Worm (Caenorhabditis elegans): ENCODE results near the gene ins-39.

Gene ins-39

DNA sequence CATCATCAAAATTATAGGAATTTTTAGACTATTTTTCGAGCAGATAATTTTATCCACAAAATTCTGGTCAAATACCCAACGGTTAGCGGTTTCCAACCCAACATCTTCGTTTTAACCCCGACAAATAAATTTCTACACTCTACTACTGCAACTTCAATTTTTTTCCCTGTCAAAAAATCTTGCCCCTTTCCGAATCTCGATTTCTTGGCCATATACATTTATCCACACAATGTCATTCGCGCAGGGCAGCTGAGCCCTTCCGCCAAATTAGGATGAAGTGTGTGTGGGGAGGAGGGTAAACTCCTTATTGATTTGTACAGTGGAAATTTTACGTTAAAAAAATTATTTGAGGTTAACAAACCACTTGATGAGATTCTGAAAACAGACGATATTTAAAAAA is 597 bp upstream of the ins-39 start (continued):
- TF ChIP-seq efl-3 (GFP tag; optimal IDR thresholded peaks at IDR 0.05) = peak; percentile 82
- peak; percentile 84 for TF ChIP-seq elt-2 (tag; optimal IDR thresholded peaks at IDR 0.05)
- TF ChIP-seq xbp-1 (tag; optimal IDR thresholded peaks at IDR 0.05) = peak; percentile 89
- no peak for TF ChIP-seq unc-30 (tag; optimal IDR thresholded peaks at IDR 0.05)
- peak; percentile 93 for TF ChIP-seq ceh-88 (GFP tag; IDR thresholded peaks at IDR 0.05)
- peak; percentile 94 for TF ChIP-seq irx-1 (tag; optimal IDR thresholded peaks at IDR 0.05)
- no peak for TF ChIP-seq nhr-28 (tag; optimal IDR thresholded peaks at IDR 0.05)
- peak; percentile 89 to 90 for TF ChIP-seq lsy-2 (tag; optimal IDR thresholded peaks at IDR 0.05)
- peak; percentile 97 for TF ChIP-seq nhr-77 (tag; optimal IDR thresholded peaks at IDR 0.05)
- peak; percentile 97 for TF ChIP-seq tbx-2 (tag; optimal IDR thresholded peaks at IDR 0.05)
- peak; percentile 99 for TF ChIP-seq ceh-82 (tag; optimal IDR thresholded peaks at IDR 0.05)
- TF ChIP-seq grh-1 (GFP tag; IDR thresholded peaks at IDR 0.05) = peak; percentile 80
- peak; percentile 99 for TF ChIP-seq jun-1 (tag; optimal IDR thresholded peaks at IDR 0.05)
- TF ChIP-seq egl-27 (tag; optimal IDR thresholded peaks at IDR 0.05) = peak in 1 of 2 experiments; percentile 44
- peak; percentile 97 for TF ChIP-seq mep-1 (tag; optimal IDR thresholded peaks at IDR 0.05)
- TF ChIP-seq fkh-8 (tag; optimal IDR thresholded peaks at IDR 0.05) = peak; percentile 93
- peak; percentile 77 for TF ChIP-seq C04F5.9 (tag; optimal IDR thresholded peaks at IDR 0.05)
- TF ChIP-seq ztf-11 (tag; optimal IDR thresholded peaks at IDR 0.05) = peak; percentile 45 to 84
- TF ChIP-seq mab-9 (GFP tag; IDR thresholded peaks at IDR 0.05) = peak; percentile 90
- TF ChIP-seq nhr-11 (tag; optimal IDR thresholded peaks at IDR 0.05) = peak; percentile 94
- peak; percentile 90 for TF ChIP-seq aly-2 (tag; optimal IDR thresholded peaks at IDR 0.05)
- TF ChIP-seq F16B12.6 (tag; optimal IDR thresholded peaks at IDR 0.05) = peak; percentile 14
- peak; percentile 24 for TF ChIP-seq ceh-90 (tag; optimal IDR thresholded peaks at IDR 0.05)
- peak; percentile 51 to 59 (median 51) for TF ChIP-seq dpl-1 (GFP tag; optimal IDR thresholded peaks at IDR 0.05)
- peak; percentile 94 for TF ChIP-seq nhr-71 (tag; optimal IDR thresholded peaks at IDR 0.05)
- no peak for TF ChIP-seq hlh-4 (tag; optimal IDR thresholded peaks at IDR 0.05)
- TF ChIP-seq vab-15 (tag; optimal IDR thresholded peaks at IDR 0.05) = peak; percentile 64
- no peak for TF ChIP-seq sptf-1 (tag; optimal IDR thresholded peaks at IDR 0.05)
- peak; percentile 99 for TF ChIP-seq fkh-10 (GFP tag; optimal IDR thresholded peaks at IDR 0.05)
- TF ChIP-seq unc-86 (tag; optimal IDR thresholded peaks at IDR 0.05) = peak; percentile 89
- TF ChIP-seq skn-1 (tag; optimal IDR thresholded peaks at IDR 0.05) = peak; percentile 100
- TF ChIP-seq alr-1 (tag; optimal IDR thresholded peaks at IDR 0.05; ENCODE audit: borderline replicate concordance) = no peak
- TF ChIP-seq egl-13 (tag; optimal IDR thresholded peaks at IDR 0.05) = peak; percentile 94
- peak; percentile 69 for TF ChIP-seq nhr-84 (tag; optimal IDR thresholded peaks at IDR 0.05)
- TF ChIP-seq lin-14 (GFP tag; optimal IDR thresholded peaks at IDR 0.05) = peak; percentile 94
- TF ChIP-seq nhr-90 (tag; optimal IDR thresholded peaks at IDR 0.05; ENCODE audit: poor library complexity) = peak; percentile 98
- peak; percentile 99 for TF ChIP-seq dsc-1 (tag; optimal IDR thresholded peaks at IDR 0.05)
- peak; percentile 8 for TF ChIP-seq unc-62 (GFP tag; optimal IDR thresholded peaks at IDR 0.05)
- TF ChIP-seq ama-1 (optimal IDR thresholded peaks at IDR 0.05) = no peak
- TF ChIP-seq ceh-63 (GFP tag; optimal IDR thresholded peaks at IDR 0.05) = peak; percentile 92
- TF ChIP-seq pax-3 (tag; optimal IDR thresholded peaks at IDR 0.05) = peak; percentile 90
- peak; percentile 95 for TF ChIP-seq nhr-20 (tag; optimal IDR thresholded peaks at IDR 0.05)
- peak; percentile 99 for TF ChIP-seq snu-23 (GFP tag; optimal IDR thresholded peaks at IDR 0.05)
- no peak for TF ChIP-seq hlh-17 (GFP tag; optimal IDR thresholded peaks at IDR 0.05; ENCODE audit: borderline replicate concordance)
- TF ChIP-seq fkh-4 (tag; optimal IDR thresholded peaks at IDR 0.05; ENCODE audit: borderline replicate concordance) = peak; percentile 72
- peak; percentile 57 for TF ChIP-seq nhr-12 (tag; optimal IDR thresholded peaks at IDR 0.05)
- peak; percentile 93 for TF ChIP-seq lin-39 (tag; optimal IDR thresholded peaks at IDR 0.05)
- peak; percentile 90 for TF ChIP-seq nhr-85 (tag)
- peak; percentile 93 for TF ChIP-seq zip-4 (GFP tag; optimal IDR thresholded peaks at IDR 0.05)
- TF ChIP-seq Y116A8C.19 (tag; optimal IDR thresholded peaks at IDR 0.05; ENCODE audit: borderline replicate concordance) = no peak
- peak; percentile 96 for TF ChIP-seq sox-4 (tag; optimal IDR thresholded peaks at IDR 0.05)
- TF ChIP-seq elt-3 (tag; optimal IDR thresholded peaks at IDR 0.05) = peak; percentile 7 to 97 (median 88)

All from whole organism, L1 larva.